Worm (Caenorhabditis elegans) whole organism, L1 larva: ENCODE data around the gene C14A4.8.
A peak's percentile ranks its signal among the peaks of the same experiment; 100 is the strongest.

ENCODE experiments used
- C04F5.9 ChIP-seq: sonication (generic microtip); optimal IDR thresholded peaks from 2 replicates; lab custom pipeline; 2016; ENCODE audit warnings: missing genetic modification characterization, missing compliant biosample characterization
- ama-1 ChIP-seq: fragments of 150-350 bp; optimal IDR thresholded peaks from 2 replicates; lab custom pipeline; 2014
- efl-3 ChIP-seq: fragments of 200-800 bp; sonication (Bioruptor generic); optimal IDR thresholded peaks from 2 replicates; lab custom pipeline; 2018; ENCODE audit warnings: mild to moderate bottlenecking, missing genetic modification characterization, missing compliant biosample characterization
- elt-2 ChIP-seq: sonication (generic microtip); optimal IDR thresholded peaks from 2 replicates; lab custom pipeline; 2016; ENCODE audit warnings: missing genetic modification characterization, mild to moderate bottlenecking, inconsistent platforms, missing compliant biosample characterization, missing genetic modification reagents
- lin-14 ChIP-seq: fragments of 200-800 bp; sonication (Bioruptor generic); optimal IDR thresholded peaks from 2 replicates; lab custom pipeline; 2018; ENCODE audit warnings: mild to moderate bottlenecking, missing genetic modification characterization, moderate library complexity, missing compliant biosample characterization
- lir-3 ChIP-seq: sonication (generic microtip); optimal IDR thresholded peaks from 2 replicates; lab custom pipeline; 2016; ENCODE audit warnings: mild to moderate bottlenecking, missing genetic modification characterization, moderate library complexity, missing compliant biosample characterization; ENCODE audit not compliant: poor library complexity
- lsy-2 ChIP-seq, 2 experiments: fragments of 150-350 bp; optimal IDR thresholded peaks; 2 replicates each; lab custom pipeline; 2014; ENCODE audit warnings: missing biosample characterization in 2 of 2, missing genetic modification characterization in 2 of 2
- mep-1 ChIP-seq: fragments of 150-350 bp; optimal IDR thresholded peaks from 2 replicates; lab custom pipeline; 2014; ENCODE audit warnings: missing biosample characterization, missing genetic modification characterization
- nhr-47 ChIP-seq: sonication (generic microtip); optimal IDR thresholded peaks from 2 replicates; lab custom pipeline; 2016; ENCODE audit warnings: mild to moderate bottlenecking, missing genetic modification characterization, moderate library complexity, missing compliant biosample characterization
- nhr-77 ChIP-seq: fragments of 150-350 bp; optimal IDR thresholded peaks from 2 replicates; lab custom pipeline; 2014; ENCODE audit warnings: missing biosample characterization, missing genetic modification characterization
- rnt-1 ChIP-seq: sonication (generic microtip); optimal IDR thresholded peaks from 2 replicates; lab custom pipeline; 2016; ENCODE audit warnings: mild to moderate bottlenecking, missing genetic modification characterization, moderate library complexity, missing compliant biosample characterization
- unc-62 ChIP-seq: fragments of 150-350 bp; optimal IDR thresholded peaks from 2 replicates; lab custom pipeline; 2014; ENCODE audit warnings: missing biosample characterization, missing genetic modification reagents, missing genetic modification characterization
- ztf-11 ChIP-seq, 2 experiments: sonication (generic microtip); optimal IDR thresholded peaks; 2 replicates each; lab custom pipeline; 2016 to 2017; ENCODE audit warnings: missing genetic modification characterization in 2 of 2, missing biosample characterization in 1 of 2, missing compliant biosample characterization in 1 of 2

DNA sequence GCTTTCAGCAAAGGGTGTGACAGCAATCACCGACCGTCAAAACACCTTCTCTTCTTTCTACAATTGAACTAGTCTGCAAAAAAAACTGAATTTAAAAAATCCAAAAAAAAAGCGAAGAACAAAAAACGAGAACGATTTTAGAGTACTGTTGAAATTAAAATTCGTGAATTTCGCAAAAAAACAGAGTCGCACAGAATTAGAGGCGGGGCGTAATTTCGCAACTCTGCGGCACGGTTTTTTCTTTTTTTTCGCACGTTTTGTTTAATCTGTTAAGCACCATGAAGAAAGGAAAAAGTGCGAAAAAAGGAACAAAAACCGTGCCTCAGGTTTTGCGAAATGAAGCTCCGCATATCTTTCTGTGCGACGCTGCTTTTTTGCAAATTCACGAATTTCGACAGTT, 43.0 kb downstream of the C14A4.8 start, which contains the start of gene mnk-1:
- no peak for TF ChIP-seq lir-3 (tag; lab: Kevin White, UChicago)
- no peak for TF ChIP-seq C04F5.9 (tag; lab: Kevin White, UChicago)
- no peak for TF ChIP-seq efl-3 (GFP tag; lab: Kevin White, UChicago)
- TF ChIP-seq unc-62 (GFP tag; lab: Kevin White, UChicago), result no peak
- TF ChIP-seq lsy-2 (tag; optimal IDR thresholded peaks at IDR 0.05; lab: Kevin White, UChicago), result no peak
- no peak for TF ChIP-seq lin-14 (GFP tag; lab: Kevin White, UChicago)
- no peak for TF ChIP-seq nhr-47 (tag; lab: Kevin White, UChicago)
- TF ChIP-seq nhr-77 (tag; lab: Kevin White, UChicago), result no peak
- no peak for TF ChIP-seq mep-1 (tag; lab: Kevin White, UChicago)
- no peak for TF ChIP-seq ama-1
- no peak for TF ChIP-seq rnt-1
- TF ChIP-seq ztf-11 (tag; optimal IDR thresholded peaks at IDR 0.05; lab: Kevin White, UChicago), result peak in 1 of 2 experiments; percentile 39
- no peak for TF ChIP-seq elt-2 (tag; lab: Kevin White, UChicago)
